Fruit fly (Drosophila melanogaster): ENCODE results near the gene Ir76a.

Ir76a gene

DNA sequence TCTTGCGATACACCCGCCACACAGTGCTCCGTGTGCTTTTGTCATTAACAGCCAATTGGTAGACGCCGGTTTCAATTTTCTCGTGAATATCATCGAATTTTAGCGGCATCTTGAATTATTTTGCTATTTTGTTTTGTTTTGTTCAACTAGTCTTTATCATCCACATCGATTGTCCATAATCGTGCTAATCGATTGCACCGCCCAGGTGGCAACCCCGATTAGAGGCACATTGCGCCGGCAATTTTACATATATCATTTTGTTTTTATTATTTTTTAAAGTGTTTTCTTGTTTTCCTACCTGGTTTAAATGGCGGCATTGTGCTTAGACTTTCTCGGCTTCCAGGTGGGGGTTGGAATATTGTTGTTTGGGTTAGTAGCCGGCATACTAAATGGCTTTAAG lies 6.8 kb downstream of the Ir76a start, which contains the start of gene CG34116:
TSS of gene CG34116 (minus strand) at position 142 of the 400 bp plus-strand sequence.
- TF ChIP-seq CG12744 (GFP tag; optimal IDR thresholded peaks at IDR 0.05) (no peak), CG32532 (GFP tag; IDR thresholded peaks at IDR 0.05) (no peak), Ptx1 (GFP tag; IDR thresholded peaks at IDR 0.05) (no peak), CG17186 (GFP tag; optimal IDR thresholded peaks at IDR 0.05) (no peak), trem (tag; optimal IDR thresholded peaks at IDR 0.05) (peak; percentile 26), lov (optimal IDR thresholded peaks at IDR 0.05) (no peak), lov (GFP tag; IDR thresholded peaks at IDR 0.05) (no peak), CG16779 (GFP tag; IDR thresholded peaks at IDR 0.05) (no peak), PHDP (tag; optimal IDR thresholded peaks at IDR 0.05) (no peak), tin (GFP tag; optimal IDR thresholded peaks at IDR 0.05) (no peak), Atf6 (GFP tag; IDR thresholded peaks at IDR 0.05) (no peak), CG4820 (GFP tag; optimal IDR thresholded peaks at IDR 0.05) (no peak), MBD-R2 (GFP tag; IDR thresholded peaks at IDR 0.05) (peak; percentile 61; the same call in 1 of the 2 replicates), CG2120 (GFP tag; optimal IDR thresholded peaks at IDR 0.05) (no peak), Poxn (GFP tag; IDR thresholded peaks at IDR 0.05) (no peak), az2 (GFP tag; optimal IDR thresholded peaks at IDR 0.05) (no peak), nom (GFP tag; optimal IDR thresholded peaks at IDR 0.05) (no peak), Side (GFP tag; optimal IDR thresholded peaks at IDR 0.05) (no peak), tup (GFP tag; optimal IDR thresholded peaks at IDR 0.05) (no peak), nmo (GFP tag; optimal IDR thresholded peaks at IDR 0.05) (no peak), Sox102F (GFP tag; optimal IDR thresholded peaks at IDR 0.05) (no peak), CG15696 (tag; optimal IDR thresholded peaks at IDR 0.05) (no peak), CG7372 (GFP tag; IDR thresholded peaks at IDR 0.05) (no peak), chm (GFP tag; IDR thresholded peaks at IDR 0.05) (no peak), Dp (GFP tag; optimal IDR thresholded peaks at IDR 0.05) (no peak), CG2678 (tag; optimal IDR thresholded peaks at IDR 0.05) (no peak), croc (GFP tag; conservative IDR thresholded peaks at IDR 0.05) (no peak), oc (tag; optimal IDR thresholded peaks at IDR 0.05) (no peak), Aef1 (GFP tag; IDR thresholded peaks at IDR 0.05) (no peak), Bgb (GFP tag; IDR thresholded peaks at IDR 0.05; ENCODE audit: partially characterized antibody) (peak; percentile 73), CG31388 (GFP tag; optimal IDR thresholded peaks at IDR 0.05) (no peak), CG5953 (GFP tag; IDR thresholded peaks at IDR 0.05) (no peak), peb (GFP tag; IDR thresholded peaks at IDR 0.05) (no peak), phol (tag; optimal IDR thresholded peaks at IDR 0.05) (peak; percentile 30), esg (GFP tag; conservative IDR thresholded peaks at IDR 0.05) (no peak), CG8388 (GFP tag; optimal IDR thresholded peaks at IDR 0.05) (no peak), sens (GFP tag) (no peak), chn (GFP tag; optimal IDR thresholded peaks at IDR 0.05) (no peak), eyg (GFP tag; optimal IDR thresholded peaks at IDR 0.05) (no peak), zf30C (GFP tag; optimal IDR thresholded peaks at IDR 0.05) (no peak), CG7928 (GFP tag; optimal IDR thresholded peaks at IDR 0.05) (no peak), CG16863 (GFP tag; optimal IDR thresholded peaks at IDR 0.05) (no peak), Oaz (GFP tag; IDR thresholded peaks at IDR 0.05) (no peak), cas (GFP tag; IDR thresholded peaks at IDR 0.05) (no peak), fu2 (GFP tag; optimal IDR thresholded peaks at IDR 0.05) (no peak), CG12659 (GFP tag; optimal IDR thresholded peaks at IDR 0.05) (no peak), Blimp-1 (GFP tag; optimal IDR thresholded peaks at IDR 0.05) (no peak), vvl (GFP tag; IDR thresholded peaks at IDR 0.05) (no peak), aop (GFP tag; IDR thresholded peaks at IDR 0.05) (no peak), Rx (GFP tag; IDR thresholded peaks at IDR 0.05) (no peak), dati (GFP tag; IDR thresholded peaks at IDR 0.05) (no peak), CG2202 (tag; optimal IDR thresholded peaks at IDR 0.05) (no peak), CG10267 (tag; optimal IDR thresholded peaks at IDR 0.05) (no peak)
